Worm (Caenorhabditis elegans) whole organism, L2 larva: Measurements from ENCODE around the gene T06A10.2.

Source experiments
- R02D3.7 ChIP-seq: fragments of 150-350 bp; optimal IDR thresholded peaks from 2 replicates; lab custom pipeline; 2014; ENCODE audit warnings: missing biosample characterization, missing genetic modification characterization
- ZK546.5 ChIP-seq: sonication (generic microtip); optimal IDR thresholded peaks from 2 replicates; lab custom pipeline; 2017; ENCODE audit warnings: missing biosample characterization, missing genetic modification characterization
- alr-1 ChIP-seq: fragments of 150-350 bp; optimal IDR thresholded peaks from 2 replicates; lab custom pipeline; 2014; ENCODE audit warnings: missing biosample characterization, missing genetic modification characterization
- aly-2 ChIP-seq: fragments of 150-350 bp; optimal IDR thresholded peaks from 2 replicates; lab custom pipeline; 2014; ENCODE audit warnings: missing biosample characterization, missing genetic modification characterization
- ama-1 ChIP-seq: fragments of 150-350 bp; optimal IDR thresholded peaks from 2 replicates; lab custom pipeline; 2018; ENCODE audit warnings: inconsistent platforms
- blmp-1 ChIP-seq: sonication (generic microtip); optimal IDR thresholded peaks from 2 replicates; lab custom pipeline; 2017; ENCODE audit warnings: missing genetic modification characterization, mild to moderate bottlenecking, missing compliant biosample characterization, antibody characterized with exemption, moderate library complexity; ENCODE audit not compliant: insufficient read depth
- ceh-16 ChIP-seq: fragments of 150-350 bp; optimal IDR thresholded peaks from 2 replicates; lab custom pipeline; 2014; ENCODE audit warnings: missing biosample characterization, missing genetic modification characterization
- crh-2 ChIP-seq: sonication (generic microtip); optimal IDR thresholded peaks from 2 replicates; lab custom pipeline; 2017; ENCODE audit warnings: missing biosample characterization, missing genetic modification characterization
- dmd-4 ChIP-seq: sonication (generic microtip); optimal IDR thresholded peaks from 2 replicates; lab custom pipeline; 2017; ENCODE audit warnings: missing biosample characterization, missing genetic modification characterization
- egl-27 ChIP-seq: sonication (generic microtip); optimal IDR thresholded peaks from 3 replicates; lab custom pipeline; 2017; ENCODE audit warnings: missing biosample characterization, missing genetic modification reagents, missing genetic modification characterization
- elt-1 ChIP-seq: fragments of 150-350 bp; optimal IDR thresholded peaks from 2 replicates; lab custom pipeline; 2014; ENCODE audit warnings: missing biosample characterization, missing genetic modification characterization
- fos-1 ChIP-seq: fragments of 150-350 bp; optimal IDR thresholded peaks from 2 replicates; lab custom pipeline; 2014; ENCODE audit warnings: missing biosample characterization, missing genetic modification characterization
- gmeb-1 ChIP-seq: fragments of 150-350 bp; optimal IDR thresholded peaks from 2 replicates; lab custom pipeline; 2014; ENCODE audit warnings: missing biosample characterization, missing genetic modification characterization
- lin-11 ChIP-seq: fragments of 150-350 bp; sonication (generic microtip); optimal IDR thresholded peaks from 2 replicates; lab custom pipeline; 2014; ENCODE audit warnings: missing biosample characterization, missing genetic modification characterization, inconsistent platforms, mixed read lengths
- lin-13 ChIP-seq: fragments of 150-350 bp; optimal IDR thresholded peaks from 2 replicates; lab custom pipeline; 2014; ENCODE audit warnings: missing biosample characterization, missing genetic modification reagents, missing genetic modification characterization
- lin-39 ChIP-seq: fragments of 150-350 bp; optimal IDR thresholded peaks from 2 replicates; lab custom pipeline; 2014; ENCODE audit warnings: missing biosample characterization, missing genetic modification reagents, missing genetic modification characterization
- lsy-2 ChIP-seq, 2 experiments: fragments of 150-350 bp in 1 of 2; sonication (generic microtip) in 1 of 2; optimal IDR thresholded peaks; 2 replicates each; lab custom pipeline; 2014 to 2017; ENCODE audit warnings: missing biosample characterization in 2 of 2, missing genetic modification characterization in 2 of 2
- mab-5 ChIP-seq: fragments of 150-350 bp; optimal IDR thresholded peaks from 2 replicates; lab custom pipeline; 2014; ENCODE audit warnings: missing biosample characterization, missing genetic modification characterization
- mbf-1 ChIP-seq: sonication (generic microtip); optimal IDR thresholded peaks from 2 replicates; lab custom pipeline; 2017; ENCODE audit warnings: missing biosample characterization, missing genetic modification characterization
- mdl-1 ChIP-seq, 2 experiments: fragments of 150-350 bp in 1 of 2; sonication (generic microtip) in 1 of 2; optimal IDR thresholded peaks; 2 replicates each; lab custom pipeline; 2017; ENCODE audit warnings: missing biosample characterization in 2 of 2, missing genetic modification characterization in 2 of 2
- nhr-10 ChIP-seq: sonication (generic microtip); optimal IDR thresholded peaks from 2 replicates; lab custom pipeline; 2017; ENCODE audit warnings: missing biosample characterization, missing genetic modification characterization
- nhr-12 ChIP-seq: fragments of 150-350 bp; optimal IDR thresholded peaks from 2 replicates; lab custom pipeline; 2014; ENCODE audit warnings: missing biosample characterization, missing genetic modification characterization
- nhr-129 ChIP-seq: fragments of 150-350 bp; optimal IDR thresholded peaks from 2 replicates; lab custom pipeline; 2014; ENCODE audit warnings: missing biosample characterization, missing genetic modification characterization
- nhr-21 ChIP-seq: fragments of 150-350 bp; optimal IDR thresholded peaks from 2 replicates; lab custom pipeline; 2014; ENCODE audit warnings: missing biosample characterization, missing genetic modification characterization
- nhr-23 ChIP-seq: fragments of 150-350 bp; optimal IDR thresholded peaks from 2 replicates; lab custom pipeline; 2014; ENCODE audit warnings: missing biosample characterization, missing genetic modification reagents, missing genetic modification characterization
- nhr-237 ChIP-seq: fragments of 150-350 bp; optimal IDR thresholded peaks from 2 replicates; lab custom pipeline; 2014; ENCODE audit warnings: missing biosample characterization, missing genetic modification characterization
- nhr-25 ChIP-seq: fragments of 150-350 bp; sonication (generic microtip); optimal IDR thresholded peaks from 3 replicates; lab custom pipeline; 2014; ENCODE audit warnings: missing biosample characterization, missing genetic modification characterization
- nhr-6 ChIP-seq: fragments of 150-350 bp; optimal IDR thresholded peaks from 2 replicates; lab custom pipeline; 2014; ENCODE audit warnings: missing biosample characterization, missing genetic modification characterization
- nhr-77 ChIP-seq: fragments of 150-350 bp; optimal IDR thresholded peaks from 2 replicates; lab custom pipeline; 2014; ENCODE audit warnings: missing biosample characterization, missing genetic modification characterization
- peb-1 ChIP-seq: fragments of 150-350 bp; optimal IDR thresholded peaks from 2 replicates; lab custom pipeline; 2014; ENCODE audit warnings: missing biosample characterization, missing genetic modification characterization
- sem-4 ChIP-seq: fragments of 150-350 bp; optimal IDR thresholded peaks from 2 replicates; lab custom pipeline; 2014; ENCODE audit warnings: missing biosample characterization, missing genetic modification reagents, missing genetic modification characterization
- sma-3 ChIP-seq: sonication (generic microtip); optimal IDR thresholded peaks from 2 replicates; lab custom pipeline; 2016; ENCODE audit warnings: missing genetic modification reagents, missing genetic modification characterization, missing compliant biosample characterization
- sma-9 ChIP-seq, 2 experiments: fragments of 150-350 bp in 1 of 2; sonication (generic microtip) in 1 of 2; optimal IDR thresholded peaks; 2 replicates each; lab custom pipeline; 2014 to 2016; ENCODE audit warnings: missing genetic modification characterization in 2 of 2, mild to moderate bottlenecking in 1 of 2, missing biosample characterization in 1 of 2, missing compliant biosample characterization in 1 of 2, missing genetic modification reagents in 1 of 2, moderate library complexity in 1 of 2
- snpc-4 ChIP-seq: fragments of 150-350 bp; optimal IDR thresholded peaks from 2 replicates; lab custom pipeline; 2014; ENCODE audit warnings: missing biosample characterization, missing genetic modification characterization
- unc-39 ChIP-seq: fragments of 150-350 bp; optimal IDR thresholded peaks from 2 replicates; lab custom pipeline; 2014; ENCODE audit warnings: missing biosample characterization, missing genetic modification characterization
- unc-55 ChIP-seq: fragments of 150-350 bp; sonication (generic microtip); optimal IDR thresholded peaks from 3 replicates; lab custom pipeline; 2014; ENCODE audit warnings: missing biosample characterization, missing genetic modification reagents, missing genetic modification characterization
- ztf-1 ChIP-seq: fragments of 200-800 bp; sonication (Bioruptor generic); conservative IDR thresholded peaks from 2 replicates; pipeline ENCODE4 v1.3.6; 2022; ENCODE audit warnings: missing genetic modification characterization, missing compliant biosample characterization
- ztf-4 ChIP-seq: fragments of 150-350 bp; optimal IDR thresholded peaks from 2 replicates; lab custom pipeline; 2014; ENCODE audit warnings: missing biosample characterization, missing genetic modification characterization

Gene T06A10.2

ce11 chrIV:16919212-16919775 is 23.9 kb downstream of the T06A10.2 start, which contains the start of the genes Y116A8C.470 and Y116A8C.463:
TSS of gene Y116A8C.470 (minus strand) at chrIV:16919312.
TSS of gene Y116A8C.463 (plus strand) at chrIV:16919725.
- no peak for TF ChIP-seq alr-1 (tag; lab: Kevin White, UChicago)
- TF ChIP-seq lsy-2 (tag; optimal IDR thresholded peaks at IDR 0.05; lab: Kevin White, UChicago), result no peak
- no peak for TF ChIP-seq elt-1 (tag; lab: Kevin White, UChicago)
- TF ChIP-seq dmd-4 (tag; lab: Kevin White, UChicago), result no peak
- no peak for TF ChIP-seq blmp-1 (tag; lab: Kevin White, UChicago)
- no peak for TF ChIP-seq fos-1 (tag; lab: Kevin White, UChicago)
- no peak for TF ChIP-seq mbf-1
- TF ChIP-seq nhr-23 (tag; lab: Kevin White, UChicago), result no peak
- TF ChIP-seq sem-4 (tag; lab: Kevin White, UChicago), result no peak
- TF ChIP-seq ztf-4, result no peak
- TF ChIP-seq lin-13 (GFP tag; lab: Kevin White, UChicago), result no peak
- TF ChIP-seq sma-9 (GFP tag; optimal IDR thresholded peaks at IDR 0.05; lab: Kevin White, UChicago), result no peak
- no peak for TF ChIP-seq sma-9 (tag; optimal IDR thresholded peaks at IDR 0.05; lab: Kevin White, UChicago)
- TF ChIP-seq unc-39 (tag; lab: Kevin White, UChicago), result no peak
- no peak for TF ChIP-seq snpc-4 (tag; lab: Kevin White, UChicago)
- no peak for TF ChIP-seq sma-3
- TF ChIP-seq mdl-1 (tag; optimal IDR thresholded peaks at IDR 0.05; lab: Kevin White, UChicago), result no peak
- TF ChIP-seq, all 48 proteins: peak for 0

DNA sequence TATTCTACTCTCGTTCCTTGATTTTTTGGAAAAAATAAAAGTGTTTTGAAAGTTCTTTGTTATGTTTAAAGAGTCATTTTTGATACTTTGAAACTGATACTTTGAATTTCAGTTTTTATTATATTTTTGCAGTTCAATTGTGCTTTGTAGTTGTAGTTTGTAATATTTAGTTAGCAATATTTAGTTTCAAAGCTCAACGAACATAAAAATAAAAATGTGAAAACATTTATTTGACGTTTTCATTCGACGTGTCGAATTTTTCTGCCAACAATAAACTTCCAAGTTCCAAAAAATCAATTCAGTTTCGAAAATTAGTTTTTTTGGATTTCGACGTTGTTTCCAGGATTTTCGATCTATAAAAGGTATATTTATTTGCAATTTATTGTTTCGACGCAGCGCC is 24.7 kb downstream of the T06A10.2 start, which contains the start of gene nep-23:
nep-23 (plus strand) TSS at position 301 of the 400 bp plus-strand sequence.
- no peak for TF ChIP-seq sma-9 (GFP tag; optimal IDR thresholded peaks at IDR 0.05; lab: Kevin White, UChicago)
- TF ChIP-seq sma-9 (tag; optimal IDR thresholded peaks at IDR 0.05; lab: Kevin White, UChicago), result no peak
- TF ChIP-seq R02D3.7 (tag; lab: Kevin White, UChicago), result no peak
- no peak for TF ChIP-seq mbf-1
- no peak for TF ChIP-seq mab-5 (tag; lab: Kevin White, UChicago)
- TF ChIP-seq nhr-6 (tag; lab: Kevin White, UChicago), result no peak
- TF ChIP-seq lin-13 (GFP tag; lab: Kevin White, UChicago), result no peak
- TF ChIP-seq alr-1 (tag; lab: Kevin White, UChicago), result no peak
- no peak for TF ChIP-seq peb-1 (tag; lab: Kevin White, UChicago)
- TF ChIP-seq unc-55 (GFP tag; lab: Kevin White, UChicago), result no peak
- no peak for TF ChIP-seq nhr-10 (tag; lab: Kevin White, UChicago)
- no peak for TF ChIP-seq ZK546.5 (tag; lab: Kevin White, UChicago)
- no peak for TF ChIP-seq ztf-1
- no peak for TF ChIP-seq nhr-237 (tag; lab: Kevin White, UChicago)
- no peak for TF ChIP-seq sem-4 (tag; lab: Kevin White, UChicago)
- TF ChIP-seq gmeb-1 (tag; lab: Kevin White, UChicago), result no peak
- TF ChIP-seq nhr-25 (tag; lab: Kevin White, UChicago), result no peak
- TF ChIP-seq nhr-77 (tag; lab: Kevin White, UChicago), result no peak

DNA sequence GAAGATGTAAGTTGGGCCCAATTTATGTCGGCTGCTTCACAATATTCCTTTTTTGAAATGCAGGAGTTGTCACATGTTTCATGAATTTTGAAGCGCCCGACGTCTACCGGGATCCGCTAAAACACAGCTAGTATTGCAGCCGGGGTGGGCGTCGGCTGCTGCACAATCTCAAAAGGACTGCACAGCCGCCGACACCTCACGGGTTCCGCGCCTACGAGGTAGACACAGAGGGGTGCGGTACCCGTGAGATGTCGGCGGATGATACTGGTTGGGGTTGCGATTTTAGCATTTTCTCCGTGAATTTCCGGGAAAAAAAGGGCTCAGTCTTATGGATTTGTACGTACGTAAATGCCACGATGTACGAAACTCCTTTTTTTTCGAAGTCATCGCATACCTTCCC is 26.6 kb downstream of the T06A10.2 start:
- TF ChIP-seq lin-13 (GFP tag; lab: Kevin White, UChicago), result no peak
- no peak for TF ChIP-seq mdl-1 (tag; optimal IDR thresholded peaks at IDR 0.05; lab: Kevin White, UChicago)
- no peak for TF ChIP-seq unc-39 (tag; lab: Kevin White, UChicago)
- TF ChIP-seq snpc-4 (tag; lab: Kevin White, UChicago), result no peak
- no peak for TF ChIP-seq egl-27 (tag; lab: Kevin White, UChicago)
- no peak for TF ChIP-seq ama-1 (lab: Kevin White, UChicago)
- TF ChIP-seq sem-4 (tag; lab: Kevin White, UChicago), result no peak
- TF ChIP-seq blmp-1 (tag; lab: Kevin White, UChicago), result no peak
- no peak for TF ChIP-seq fos-1 (tag; lab: Kevin White, UChicago)
- no peak for TF ChIP-seq nhr-129 (tag; lab: Kevin White, UChicago)
- TF ChIP-seq nhr-21, result no peak
- TF ChIP-seq ceh-16 (tag; lab: Kevin White, UChicago), result no peak
- TF ChIP-seq lsy-2 (tag; optimal IDR thresholded peaks at IDR 0.05; lab: Kevin White, UChicago), result no peak
- no peak for TF ChIP-seq nhr-12 (tag; lab: Kevin White, UChicago)
- TF ChIP-seq nhr-77 (tag; lab: Kevin White, UChicago), result no peak
- TF ChIP-seq elt-1 (tag; lab: Kevin White, UChicago), result no peak
- TF ChIP-seq nhr-25 (tag; lab: Kevin White, UChicago), result no peak

DNA sequence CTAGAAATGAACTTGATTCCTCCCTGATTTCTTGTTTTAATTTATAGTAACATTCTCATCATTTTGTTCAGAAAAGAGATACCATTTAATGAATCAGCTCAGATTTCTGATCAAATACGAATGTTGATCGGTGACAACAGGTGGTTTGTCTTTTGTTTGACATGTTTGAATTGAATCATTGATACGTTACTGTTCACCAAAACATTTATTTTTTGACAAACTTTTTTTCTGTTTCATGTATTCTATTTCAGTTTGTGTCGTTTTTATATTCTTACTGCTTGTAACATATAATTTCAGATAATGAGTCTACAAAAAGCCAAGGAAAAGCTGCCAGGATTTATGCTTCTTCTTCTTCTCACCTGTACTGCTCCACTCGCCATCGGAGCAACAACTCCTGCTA is 28.7 kb downstream of the T06A10.2 start, which contains the start of gene nep-24:
nep-24 (plus strand) TSS at position 301 of the 400 bp plus-strand sequence.
- no peak for TF ChIP-seq lin-39 (tag; lab: Kevin White, UChicago)
- TF ChIP-seq crh-2 (tag; lab: Kevin White, UChicago), result no peak
- TF ChIP-seq unc-55 (GFP tag; lab: Kevin White, UChicago), result no peak
- no peak for TF ChIP-seq ZK546.5 (tag; lab: Kevin White, UChicago)
- TF ChIP-seq nhr-12 (tag; lab: Kevin White, UChicago), result no peak
- TF ChIP-seq aly-2, result no peak
- no peak for TF ChIP-seq nhr-77 (tag; lab: Kevin White, UChicago)
- TF ChIP-seq lin-11 (tag; lab: Kevin White, UChicago), result no peak
- TF ChIP-seq ztf-4, result no peak
